Worm (Caenorhabditis elegans) whole organism, early embryonic: ENCODE results near the gene sprr-2.
A peak's percentile ranks its signal among the peaks of the same experiment; 100 is the strongest.

Experiments
- B0310.2 ChIP-seq: sonication (generic microtip); optimal IDR thresholded peaks from 2 replicates; lab custom pipeline; 2016; ENCODE audit warnings: mild to moderate bottlenecking, missing genetic modification characterization, missing compliant biosample characterization
- F13C5.2 ChIP-seq: sonication (generic microtip); optimal IDR thresholded peaks from 2 replicates; lab custom pipeline; 2017; ENCODE audit warnings: mild to moderate bottlenecking, missing genetic modification characterization, inconsistent platforms, missing compliant biosample characterization
- aly-1 ChIP-seq: sonication (generic microtip); optimal IDR thresholded peaks from 2 replicates; lab custom pipeline; 2016; ENCODE audit warnings: missing genetic modification characterization, missing compliant biosample characterization
- ama-1 ChIP-seq: fragments of 150-350 bp; optimal IDR thresholded peaks from 2 replicates; lab custom pipeline; 2014
- ceh-13 ChIP-seq: fragments of 200-800 bp; sonication (Bioruptor generic); optimal IDR thresholded peaks from 2 replicates; lab custom pipeline; 2018; ENCODE audit warnings: mild to moderate bottlenecking, missing genetic modification characterization, missing compliant biosample characterization
- ceh-36 ChIP-seq: sonication (generic microtip); optimal IDR thresholded peaks from 2 replicates; lab custom pipeline; 2016; ENCODE audit warnings: missing genetic modification characterization, inconsistent platforms, missing compliant biosample characterization
- ets-7 ChIP-seq: sonication (generic microtip); optimal IDR thresholded peaks from 2 replicates; lab custom pipeline; 2016; ENCODE audit warnings: missing genotype, missing genetic modification characterization, missing compliant biosample characterization
- flt-1 ChIP-seq: fragments of 200-800 bp; sonication (Bioruptor generic); IDR thresholded peaks from 2 replicates; pipeline ENCODE4 v1.3.6; 2022; ENCODE audit warnings: missing genetic modification characterization, missing compliant biosample characterization
- hmbx-1 ChIP-seq: sonication (generic microtip); optimal IDR thresholded peaks from 2 replicates; lab custom pipeline; 2016; ENCODE audit warnings: mild to moderate bottlenecking, missing genetic modification characterization, missing compliant biosample characterization
- hmg-4 ChIP-seq: fragments of 200-800 bp; sonication (Bioruptor generic); optimal IDR thresholded peaks from 2 replicates; lab custom pipeline; 2018; ENCODE audit warnings: mild to moderate bottlenecking, missing genetic modification characterization, missing compliant biosample characterization
- hnd-1 ChIP-seq: sonication (generic microtip); optimal IDR thresholded peaks from 2 replicates; lab custom pipeline; 2016; ENCODE audit warnings: missing genetic modification characterization, missing compliant biosample characterization
- pes-1 ChIP-seq: fragments of 200-800 bp; sonication (Bioruptor generic); IDR thresholded peaks from 2 replicates; pipeline ENCODE4 v1.3.6; 2022; ENCODE audit warnings: missing genetic modification reagents, missing genetic modification characterization, missing compliant biosample characterization
- scrt-1 ChIP-seq: fragments of 200-800 bp; sonication (Bioruptor generic); IDR thresholded peaks from 2 replicates; pipeline ENCODE4 v1.3.6; 2022; ENCODE audit warnings: missing genetic modification characterization, missing compliant biosample characterization
- sea-1 ChIP-seq: fragments of 200-800 bp; sonication (Bioruptor generic); conservative IDR thresholded peaks from 2 replicates; pipeline ENCODE4 v1.3.6; 2022; ENCODE audit warnings: missing genetic modification characterization, missing compliant biosample characterization
- tbx-11 ChIP-seq: fragments of 200-800 bp; sonication (Bioruptor generic); IDR thresholded peaks from 2 replicates; pipeline ENCODE4 v1.3.6; 2022; ENCODE audit warnings: missing genetic modification characterization, missing compliant biosample characterization
- tbx-37 ChIP-seq: fragments of 200-800 bp; sonication (Bioruptor generic); conservative IDR thresholded peaks from 2 replicates; pipeline ENCODE4 v1.3.6; 2022; ENCODE audit warnings: missing genetic modification reagents, missing genetic modification characterization, missing compliant biosample characterization
- tra-4 ChIP-seq: sonication (generic microtip); optimal IDR thresholded peaks from 2 replicates; lab custom pipeline; 2017; ENCODE audit warnings: missing genetic modification characterization, missing compliant biosample characterization

sprr-2 gene

ce11 chrX:14824490-14825050 lies 31.3 kb downstream of the sprr-2 start, which contains the start of gene mbk-1:
Gene mbk-1, minus strand, starts transcription at chrX:14824540.
- TF ChIP-seq flt-1 (GFP tag; lab: Robert Waterston, UW) = no peak
- no peak for TF ChIP-seq pes-1 (GFP tag; lab: Robert Waterston, UW)
- no peak for TF ChIP-seq ets-7 (tag; lab: Kevin White, UChicago)
- TF ChIP-seq sea-1 = no peak
- TF ChIP-seq hmg-4 (GFP tag; lab: Kevin White, UChicago) = no peak
- TF ChIP-seq hmbx-1 (tag; lab: Kevin White, UChicago) = no peak
- no peak for TF ChIP-seq tra-4
- TF ChIP-seq aly-1 (tag; lab: Kevin White, UChicago) = no peak
- TF ChIP-seq F13C5.2 (tag; lab: Kevin White, UChicago) = no peak
- no peak for TF ChIP-seq ceh-13 (GFP tag; lab: Kevin White, UChicago)
- no peak for TF ChIP-seq ama-1
- TF ChIP-seq ceh-36 (tag; lab: Kevin White, UChicago) = no peak
- TF ChIP-seq scrt-1 = no peak
- no peak for TF ChIP-seq B0310.2 (tag; lab: Kevin White, UChicago)
- no peak for TF ChIP-seq tbx-11

ce11 chrX:14828766-14829165 lies 35.5 kb downstream of the sprr-2 start:
- TF ChIP-seq ets-7 (tag; lab: Kevin White, UChicago) (no peak), tra-4 (no peak), aly-1 (tag; lab: Kevin White, UChicago) (no peak), flt-1 (GFP tag; lab: Robert Waterston, UW) (no peak), ceh-13 (GFP tag; lab: Kevin White, UChicago) (no peak), tbx-37 (GFP tag; lab: Robert Waterston, UW) (no peak), F13C5.2 (tag; lab: Kevin White, UChicago) (no peak), pes-1 (GFP tag; lab: Robert Waterston, UW) (no peak), B0310.2 (tag; lab: Kevin White, UChicago) (no peak), tbx-11 (no peak), scrt-1 (no peak), ama-1 (no peak), hmg-4 (GFP tag; lab: Kevin White, UChicago) (no peak), sea-1 (no peak), hmbx-1 (tag; lab: Kevin White, UChicago) (no peak), ceh-36 (tag; lab: Kevin White, UChicago) (no peak), hnd-1 (tag; lab: Kevin White, UChicago) (no peak)

ce11 chrX:14831531-14831930 lies 38.3 kb downstream of the sprr-2 start, which contains the start of gene dpf-2:
Gene dpf-2, plus strand, starts transcription at chrX:14831831.
- TF ChIP-seq sea-1 (no peak), tbx-11 (no peak), ama-1 (no peak), tbx-37 (GFP tag; lab: Robert Waterston, UW) (no peak), hmg-4 (GFP tag; lab: Kevin White, UChicago) (no peak), ceh-13 (GFP tag; lab: Kevin White, UChicago) (no peak), hnd-1 (tag; lab: Kevin White, UChicago) (no peak), aly-1 (tag; lab: Kevin White, UChicago) (no peak), hmbx-1 (tag; lab: Kevin White, UChicago) (no peak), scrt-1 (no peak), B0310.2 (tag; lab: Kevin White, UChicago) (no peak), flt-1 (GFP tag; lab: Robert Waterston, UW) (no peak), tra-4 (no peak), pes-1 (GFP tag; lab: Robert Waterston, UW) (no peak), F13C5.2 (tag; lab: Kevin White, UChicago) (no peak), ets-7 (tag; lab: Kevin White, UChicago) (no peak), ceh-36 (tag; lab: Kevin White, UChicago) (no peak)

- TF ChIP-seq tra-4 (no peak), pes-1 (GFP tag; lab: Robert Waterston, UW) (no peak)
Measured at ce11 chrX:14838339-14838738, 45.1 kb downstream of the sprr-2 start.

ce11 chrX:14841030-14841429 lies 47.8 kb downstream of the sprr-2 start:
- no peak for TF ChIP-seq B0310.2 (tag; lab: Kevin White, UChicago)
- no peak for TF ChIP-seq tra-4
- no peak for TF ChIP-seq ceh-13 (GFP tag; lab: Kevin White, UChicago)
- no peak for TF ChIP-seq ama-1
- TF ChIP-seq flt-1 (GFP tag; lab: Robert Waterston, UW) = no peak
- peak; percentile 82 for TF ChIP-seq hmg-4 (GFP tag; lab: Kevin White, UChicago)
- no peak for TF ChIP-seq ets-7 (tag; lab: Kevin White, UChicago)
- TF ChIP-seq hnd-1 (tag; lab: Kevin White, UChicago) = no peak
- TF ChIP-seq tbx-11 = no peak
- peak; percentile 73 for TF ChIP-seq F13C5.2 (tag; lab: Kevin White, UChicago)
- TF ChIP-seq hmbx-1 (tag; lab: Kevin White, UChicago) = no peak
- no peak for TF ChIP-seq aly-1 (tag; lab: Kevin White, UChicago)
- TF ChIP-seq scrt-1 = no peak
- TF ChIP-seq ceh-36 (tag; lab: Kevin White, UChicago) = no peak
- TF ChIP-seq pes-1 (GFP tag; lab: Robert Waterston, UW) = no peak
- 0 out of 2 replicates have a peak, but pooled peaks have one; percentile 39 for TF ChIP-seq sea-1
- TF ChIP-seq tbx-37 (GFP tag; lab: Robert Waterston, UW) = no peak

- TF ChIP-seq sea-1 (no peak), tra-4 (no peak), pes-1 (GFP tag; lab: Robert Waterston, UW) (no peak), F13C5.2 (tag; lab: Kevin White, UChicago) (no peak), hmg-4 (GFP tag; lab: Kevin White, UChicago) (no peak), scrt-1 (no peak), ama-1 (no peak), aly-1 (tag; lab: Kevin White, UChicago) (no peak), hnd-1 (tag; lab: Kevin White, UChicago) (no peak), tbx-37 (GFP tag; lab: Robert Waterston, UW) (no peak), flt-1 (GFP tag; lab: Robert Waterston, UW) (no peak), tbx-11 (no peak), ets-7 (tag; lab: Kevin White, UChicago) (no peak), B0310.2 (tag; lab: Kevin White, UChicago) (no peak), ceh-13 (GFP tag; lab: Kevin White, UChicago) (no peak), ceh-36 (tag; lab: Kevin White, UChicago) (no peak)
Measured at ce11 chrX:14842846-14843369, 49.7 kb downstream of the sprr-2 start.
